Fruit fly (Drosophila melanogaster): ENCODE data around the gene Dhrs4.
A peak's percentile ranks its signal among the peaks of the same experiment; 100 is the strongest.

The Dhrs4 gene

DNA sequence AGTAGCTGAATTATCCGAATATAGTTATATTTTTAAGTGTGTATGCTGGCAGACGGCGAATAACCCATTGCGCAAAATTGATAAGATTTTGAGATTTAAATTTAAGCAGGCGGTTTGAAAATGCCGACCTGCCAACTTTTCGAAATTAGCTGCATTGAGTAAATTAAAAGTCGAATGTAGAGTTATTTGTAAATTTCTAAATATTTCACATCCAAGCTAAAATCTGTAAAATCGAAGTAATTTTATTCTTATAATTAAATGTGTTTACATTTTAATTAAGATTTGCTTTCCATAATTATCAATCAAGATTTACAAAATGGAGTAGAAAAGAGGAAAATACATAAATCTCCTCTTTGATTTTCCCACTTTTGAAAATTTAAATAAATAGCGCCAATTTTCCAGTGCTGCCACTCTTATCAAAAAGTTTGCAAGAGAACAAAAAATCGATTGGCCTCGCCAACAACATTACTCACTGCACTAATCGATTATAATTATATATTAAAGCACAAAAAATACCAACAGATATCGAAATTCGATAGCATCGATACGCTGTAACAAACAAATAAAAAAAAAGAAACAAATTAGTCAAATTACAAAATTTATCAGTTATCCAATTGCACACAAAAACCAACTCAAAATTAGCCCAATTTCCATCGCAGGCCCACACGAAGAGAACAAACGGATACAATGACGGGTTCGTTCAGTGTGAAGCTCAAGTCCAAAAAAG, 7.6 kb downstream of the Dhrs4 start, which contains the start of gene Yod1 (continued):
- peak; percentile 47 for TF ChIP-seq sd (tag; optimal IDR thresholded peaks at IDR 0.05)
- no peak for TF ChIP-seq CG3281 (GFP tag; optimal IDR thresholded peaks at IDR 0.05)
- peak; percentile 35 for TF ChIP-seq inv (GFP tag; IDR thresholded peaks at IDR 0.05; ENCODE audit: partially characterized antibody)
- peak; percentile 4 for TF ChIP-seq Med (GFP tag)
- TF ChIP-seq ab (GFP tag; optimal IDR thresholded peaks at IDR 0.05): no peak
- peak; percentile 73 for TF ChIP-seq CG7963 (GFP tag; IDR thresholded peaks at IDR 0.05; ENCODE audit: partially characterized antibody)
- no peak for TF ChIP-seq cwo (GFP tag; optimal IDR thresholded peaks at IDR 0.05)
- TF ChIP-seq Ets97D (GFP tag; optimal IDR thresholded peaks at IDR 0.05): peak; percentile 36
- TF ChIP-seq CG12391 (tag; optimal IDR thresholded peaks at IDR 0.05): peak; percentile 18
- no peak for TF ChIP-seq D (optimal IDR thresholded peaks at IDR 0.05)
- TF ChIP-seq D (GFP tag; optimal IDR thresholded peaks at IDR 0.05): no peak
- TF ChIP-seq NC2α (GFP tag; optimal IDR thresholded peaks at IDR 0.05): no peak
- TF ChIP-seq CG15269 (tag; optimal IDR thresholded peaks at IDR 0.05): no peak
- peak; percentile 91 for TF ChIP-seq HLH4C (GFP tag; IDR thresholded peaks at IDR 0.05; ENCODE audit: partially characterized antibody)
- peak; percentile 46 for TF ChIP-seq CG2712 (tag; optimal IDR thresholded peaks at IDR 0.05)
- TF ChIP-seq CG17385 (GFP tag; optimal IDR thresholded peaks at IDR 0.05): no peak
- TF ChIP-seq crol (GFP tag; IDR thresholded peaks at IDR 0.05): no peak
- no peak for TF ChIP-seq caup (GFP tag; optimal IDR thresholded peaks at IDR 0.05; ENCODE audit: severe bottlenecking)
- TF ChIP-seq Nf-YC (tag; optimal IDR thresholded peaks at IDR 0.05): peak; percentile 17
- peak; percentile 64; the same call in 2 of the 3 replicates for TF ChIP-seq Opbp (GFP tag; IDR thresholded peaks at IDR 0.05; ENCODE audit: partially characterized antibody)
- TF ChIP-seq mld (GFP tag; IDR thresholded peaks at IDR 0.05; ENCODE audit: partially characterized antibody): peak; percentile 50; the same call in 2 of the 3 replicates
- TF ChIP-seq CG30020 (tag; optimal IDR thresholded peaks at IDR 0.05): no peak
- peak; percentile 62 for TF ChIP-seq kay (GFP tag; optimal IDR thresholded peaks at IDR 0.05)
- peak; percentile 66; the same call in 2 of the 3 replicates for TF ChIP-seq hb (GFP tag; IDR thresholded peaks at IDR 0.05; ENCODE audit: partially characterized antibody)
- peak; percentile 87 for TF ChIP-seq CG34224 (GFP tag; IDR thresholded peaks at IDR 0.05; ENCODE audit: partially characterized antibody)
- TF ChIP-seq HLHmδ (GFP tag; optimal IDR thresholded peaks at IDR 0.05): no peak
- peak in 1 of 3 experiments; percentile 12 for TF ChIP-seq Stat92E (GFP tag; optimal IDR thresholded peaks at IDR 0.05)
- peak; percentile 83 for TF ChIP-seq CG13287 (GFP tag; IDR thresholded peaks at IDR 0.05; ENCODE audit: partially characterized antibody)
- TF ChIP-seq Spps (tag; optimal IDR thresholded peaks at IDR 0.05): no peak
- peak; percentile 76 for TF ChIP-seq ato (GFP tag; IDR thresholded peaks at IDR 0.05; ENCODE audit: partially characterized antibody)
- TF ChIP-seq CG2116 (GFP tag; optimal IDR thresholded peaks at IDR 0.05): peak; percentile 93
- peak; percentile 30 for TF ChIP-seq CG9797 (GFP tag; optimal IDR thresholded peaks at IDR 0.05)
- 0 out of 2 replicates have a peak, but pooled peaks have one; percentile 23 for TF ChIP-seq onecut (GFP tag; IDR thresholded peaks at IDR 0.05)
- peak; percentile 82 for TF ChIP-seq CG6791 (GFP tag; IDR thresholded peaks at IDR 0.05; ENCODE audit: partially characterized antibody)
- TF ChIP-seq Lhr (GFP tag; optimal IDR thresholded peaks at IDR 0.05): peak; percentile 51
- TF ChIP-seq bowl (GFP tag; IDR thresholded peaks at IDR 0.05): no peak
- TF ChIP-seq CG12769 (tag; optimal IDR thresholded peaks at IDR 0.05): no peak
- peak; percentile 2 for TF ChIP-seq Dek (tag; optimal IDR thresholded peaks at IDR 0.05)
- no peak for TF ChIP-seq CG15011 (GFP tag; optimal IDR thresholded peaks at IDR 0.05)
- TF ChIP-seq nerfin-2 (GFP tag; IDR thresholded peaks at IDR 0.05; ENCODE audit: partially characterized antibody): peak; percentile 69; the same call in 1 of the 2 replicates
- no peak for TF ChIP-seq dpn (GFP tag; optimal IDR thresholded peaks at IDR 0.05)
- TF ChIP-seq CG6765 (GFP tag; optimal IDR thresholded peaks at IDR 0.05): no peak
- TF ChIP-seq peb (GFP tag; IDR thresholded peaks at IDR 0.05): no peak
- no peak for TF ChIP-seq Sry-β (GFP tag; optimal IDR thresholded peaks at IDR 0.05)
- TF ChIP-seq stwl (tag; optimal IDR thresholded peaks at IDR 0.05): peak; percentile 97
- peak; percentile 68 for TF ChIP-seq hbn (GFP tag; IDR thresholded peaks at IDR 0.05; ENCODE audit: partially characterized antibody)
